Fruit fly (Drosophila melanogaster): ENCODE measurements around the gene CG7126.

Gene CG7126

DNA sequence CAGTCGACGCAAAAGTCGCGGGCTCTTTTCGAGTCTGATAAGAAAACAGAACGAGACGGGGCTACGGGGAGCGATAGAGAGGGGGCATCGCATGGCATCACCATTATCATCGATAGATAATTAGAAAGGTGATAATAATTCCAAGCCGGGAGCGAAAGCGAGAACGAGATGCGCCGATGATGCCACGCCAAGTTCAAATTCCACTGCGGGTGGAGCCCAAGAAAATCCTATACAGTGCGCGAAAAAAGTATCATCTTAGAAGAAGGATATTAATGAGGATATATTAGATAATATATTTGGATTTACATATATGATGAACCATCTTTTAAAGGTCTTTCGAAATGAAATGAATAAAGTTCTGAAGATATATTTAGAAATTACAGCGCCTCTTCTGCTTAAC, 10.1 kb upstream of the CG7126 start:
- no peak for TF ChIP-seq sima (GFP tag; optimal IDR thresholded peaks at IDR 0.05)
- peak; percentile 20 for TF ChIP-seq sug (tag; optimal IDR thresholded peaks at IDR 0.05)
- TF ChIP-seq CkIIα-i1 (GFP tag; IDR thresholded peaks at IDR 0.05) = no peak
- peak; percentile 3 for TF ChIP-seq Med (GFP tag)
- no peak for TF ChIP-seq CG15073 (GFP tag; optimal IDR thresholded peaks at IDR 0.05)
- no peak for TF ChIP-seq Mrtf (GFP tag; IDR thresholded peaks at IDR 0.05)
- no peak for TF ChIP-seq CG31224 (GFP tag; IDR thresholded peaks at IDR 0.05)
- TF ChIP-seq Rx (GFP tag; IDR thresholded peaks at IDR 0.05) = no peak
- TF ChIP-seq CG11695 (GFP tag; IDR thresholded peaks at IDR 0.05) = no peak
- no peak for TF ChIP-seq so (GFP tag; IDR thresholded peaks at IDR 0.05)
- TF ChIP-seq Lhr (GFP tag; optimal IDR thresholded peaks at IDR 0.05) = no peak
- TF ChIP-seq nom (GFP tag; optimal IDR thresholded peaks at IDR 0.05) = peak; percentile 60
- TF ChIP-seq CG34422 (GFP tag; IDR thresholded peaks at IDR 0.05) = no peak
- no peak for TF ChIP-seq yki (optimal IDR thresholded peaks at IDR 0.05)
- TF ChIP-seq CG34376 (GFP tag; optimal IDR thresholded peaks at IDR 0.05) = peak; percentile 42
- no peak for TF ChIP-seq hkb (optimal IDR thresholded peaks at IDR 0.05)
- TF ChIP-seq hkb (GFP tag; IDR thresholded peaks at IDR 0.05) = no peak

- TF ChIP-seq CG10147 (GFP tag; optimal IDR thresholded peaks at IDR 0.05) (peak; percentile 24), Aef1 (GFP tag; IDR thresholded peaks at IDR 0.05) (0 out of 3 replicates have a peak, but pooled peaks have one; percentile 36), Asciz (GFP tag; optimal IDR thresholded peaks at IDR 0.05) (peak; percentile 77), CG10979 (tag; optimal IDR thresholded peaks at IDR 0.05) (peak; percentile 66), CG30020 (tag; optimal IDR thresholded peaks at IDR 0.05) (no peak), her (GFP tag; optimal IDR thresholded peaks at IDR 0.05) (peak; percentile 47), CG30431 (GFP tag; optimal IDR thresholded peaks at IDR 0.05) (peak; percentile 27), pan (optimal IDR thresholded peaks at IDR 0.05) (no peak), pan (GFP tag; optimal IDR thresholded peaks at IDR 0.05 in 1 of 2, IDR thresholded peaks at IDR 0.05 in 1 of 2) (peak in 1 of 2 experiments; percentile 14), slp2 (GFP tag; optimal IDR thresholded peaks at IDR 0.05) (peak; percentile 41), CG17802 (tag; optimal IDR thresholded peaks at IDR 0.05) (peak; percentile 54), disco-r (GFP tag; optimal IDR thresholded peaks at IDR 0.05) (peak; percentile 5), Mrtf (GFP tag; IDR thresholded peaks at IDR 0.05) (0 out of 3 replicates have a peak, but pooled peaks have one; percentile 9), CG8359 (GFP tag; optimal IDR thresholded peaks at IDR 0.05; ENCODE audit: borderline replicate concordance) (peak; percentile 59), nom (GFP tag; optimal IDR thresholded peaks at IDR 0.05) (peak; percentile 45), eyg (GFP tag; optimal IDR thresholded peaks at IDR 0.05) (peak; percentile 26), grau (tag; optimal IDR thresholded peaks at IDR 0.05) (peak; percentile 75), CG11695 (GFP tag; IDR thresholded peaks at IDR 0.05) (peak; percentile 44; the same call in 1 of the 3 replicates), ken (GFP tag; IDR thresholded peaks at IDR 0.05) (peak; percentile 80), CG12659 (GFP tag; optimal IDR thresholded peaks at IDR 0.05) (peak; percentile 49), toy (GFP tag; IDR thresholded peaks at IDR 0.05) (no peak), jing (GFP tag; optimal IDR thresholded peaks at IDR 0.05) (no peak), Optix (GFP tag; IDR thresholded peaks at IDR 0.05) (peak; percentile 61; the same call in 1 of the 3 replicates), onecut (GFP tag; IDR thresholded peaks at IDR 0.05) (peak; percentile 63), tio (GFP tag; optimal IDR thresholded peaks at IDR 0.05) (peak; percentile 62), tgo (GFP tag; IDR thresholded peaks at IDR 0.05) (no peak), TFAM (GFP tag; optimal IDR thresholded peaks at IDR 0.05) (peak; percentile 65), wor (GFP tag; IDR thresholded peaks at IDR 0.05) (no peak), CG6854 (GFP tag; optimal IDR thresholded peaks at IDR 0.05) (peak; percentile 15), seq (GFP tag; IDR thresholded peaks at IDR 0.05) (peak; percentile 64; the same call in 1 of the 2 replicates), Camta (GFP tag; optimal IDR thresholded peaks at IDR 0.05) (peak; percentile 39), nerfin-2 (GFP tag; IDR thresholded peaks at IDR 0.05; ENCODE audit: partially characterized antibody) (0 out of 2 replicates have a peak, but pooled peaks have one; percentile 14), Jarid2 (GFP tag; optimal IDR thresholded peaks at IDR 0.05) (peak; percentile 33), Med (GFP tag) (peak; percentile 91), CG2889 (GFP tag; IDR thresholded peaks at IDR 0.05) (no peak), CG9932 (GFP tag; IDR thresholded peaks at IDR 0.05) (peak; percentile 42; the same call in 1 of the 2 replicates), CG18764 (GFP tag; optimal IDR thresholded peaks at IDR 0.05) (peak; percentile 40)
Measured at dm6 chr3R:18311368-18311919, 8.8 kb upstream of the CG7126 start.
